Worm (Caenorhabditis elegans) whole organism, late embryonic: ENCODE measurements around the gene gst-13.

Source experiments
- fkh-10 ChIP-seq: fragments of 150-350 bp; optimal IDR thresholded peaks from 2 replicates; lab custom pipeline; 2014; ENCODE audit warnings: missing biosample characterization, missing genetic modification reagents, missing genetic modification characterization
- pha-4 ChIP-seq: fragments of 150-350 bp; optimal IDR thresholded peaks from 2 replicates; lab custom pipeline; 2018; ENCODE audit warnings: missing biosample characterization, missing genetic modification reagents, missing genetic modification characterization

DNA sequence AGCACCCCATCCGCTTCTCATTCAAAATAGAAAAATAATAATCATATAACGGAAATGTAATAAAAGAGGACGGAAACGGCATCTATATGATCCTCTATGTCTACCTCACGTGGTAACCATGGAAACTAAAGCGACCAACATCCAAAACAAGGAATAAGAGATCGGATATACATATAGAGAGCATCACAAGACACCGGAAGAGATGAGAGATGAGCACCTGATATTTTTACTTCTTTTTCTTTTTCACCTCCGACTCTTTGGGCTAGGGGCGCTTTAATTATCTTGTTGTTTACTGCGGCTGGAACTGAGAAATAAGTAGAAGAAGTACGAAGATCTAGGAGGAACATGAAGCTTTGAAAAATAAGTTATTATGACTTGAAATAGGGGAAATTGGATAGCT is 32.5 kb downstream of the gst-13 start:
- TF ChIP-seq pha-4 (no peak), fkh-10 (GFP tag; lab: Kevin White, UChicago) (no peak)
